Worm (Caenorhabditis elegans): ENCODE results near the gene com-1.
A peak's percentile ranks its signal among the peaks of the same experiment; 100 is the strongest.

The com-1 gene

ce11 chrIII:10881996-10882395 is 14.2 kb upstream of the com-1 start (continued):
- peak; percentile 79 for TF ChIP-seq swsn-7 (tag; optimal IDR thresholded peaks at IDR 0.05)
- TF ChIP-seq Y116A8C.19 (tag; optimal IDR thresholded peaks at IDR 0.05; ENCODE audit: borderline replicate concordance), result no peak
- TF ChIP-seq tlp-1 (tag; optimal IDR thresholded peaks at IDR 0.05), result no peak

DNA sequence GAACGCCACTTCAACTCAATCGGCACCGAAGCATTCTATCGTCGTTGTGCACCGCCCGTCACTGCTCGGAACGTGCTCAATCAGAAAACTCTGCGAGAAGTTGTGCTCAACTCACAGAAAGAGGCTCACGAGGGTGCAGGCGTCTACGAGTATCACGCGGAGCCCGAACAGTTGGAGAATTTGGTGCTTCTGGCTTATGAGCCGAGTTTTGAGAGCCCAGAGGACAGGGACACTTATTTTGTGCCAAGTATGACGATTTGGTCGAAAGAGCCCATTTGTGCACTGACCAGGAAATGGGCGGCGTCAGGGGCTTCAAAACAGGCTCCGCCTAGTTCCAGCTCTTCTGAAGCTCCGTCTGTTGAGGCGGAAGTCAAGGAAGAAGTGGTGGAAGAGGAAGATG is 7.3 kb upstream of the com-1 start:
- TF ChIP-seq mef-2 (tag; optimal IDR thresholded peaks at IDR 0.05) (no peak), fkh-8 (tag; optimal IDR thresholded peaks at IDR 0.05) (no peak), fkh-4 (tag; optimal IDR thresholded peaks at IDR 0.05; ENCODE audit: borderline replicate concordance) (no peak), egl-27 (tag; optimal IDR thresholded peaks at IDR 0.05) (no peak), irx-1 (tag; optimal IDR thresholded peaks at IDR 0.05) (no peak)

DNA sequence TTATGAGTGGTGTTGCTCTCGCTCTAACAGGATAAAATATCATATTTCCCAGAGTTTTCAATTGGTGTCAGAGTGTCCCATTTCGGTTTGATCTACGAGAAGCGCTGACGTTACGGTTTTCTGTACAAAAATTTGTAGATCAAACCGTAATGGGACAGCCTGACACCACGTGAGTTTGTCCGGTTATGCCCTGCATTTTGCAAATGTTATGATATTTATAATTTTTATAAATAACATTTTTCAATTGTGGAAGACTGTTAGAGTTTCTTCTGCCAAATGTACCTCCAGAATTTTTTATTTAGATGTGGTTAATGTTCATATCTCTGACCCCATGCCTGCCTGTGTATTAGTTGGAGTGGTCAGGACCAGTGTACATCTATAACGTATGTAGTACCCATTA is 1.9 kb upstream of the com-1 start, which contains the start of gene fbxb-87:
Gene fbxb-87, plus strand, starts transcription at position 301 of the 400 bp plus-strand sequence.
- no peak for TF ChIP-seq rnt-1 (tag; optimal IDR thresholded peaks at IDR 0.05)
- no peak for TF ChIP-seq aha-1 (tag; optimal IDR thresholded peaks at IDR 0.05)
- TF ChIP-seq unc-130 (tag; optimal IDR thresholded peaks at IDR 0.05), result no peak
- TF ChIP-seq blmp-1 (tag; optimal IDR thresholded peaks at IDR 0.05), result no peak
- no peak for TF ChIP-seq aly-2 (tag; optimal IDR thresholded peaks at IDR 0.05)
- TF ChIP-seq tbx-2 (tag; optimal IDR thresholded peaks at IDR 0.05), result no peak
- TF ChIP-seq egl-13 (tag; optimal IDR thresholded peaks at IDR 0.05), result no peak
- TF ChIP-seq pax-3 (tag; optimal IDR thresholded peaks at IDR 0.05), result no peak

ce11 chrIII:10902341-10902740 is 6.2 kb downstream of the com-1 start, which contains the start of gene unc-119:
Gene unc-119 (plus strand): TSS chrIII:10902641.
- TF ChIP-seq hpl-2 (GFP tag; optimal IDR thresholded peaks at IDR 0.05), result no peak
- no peak for TF ChIP-seq hlh-4 (tag; optimal IDR thresholded peaks at IDR 0.05)
- no peak for TF ChIP-seq fkh-4 (tag; optimal IDR thresholded peaks at IDR 0.05; ENCODE audit: borderline replicate concordance)
- TF ChIP-seq aly-2 (tag; optimal IDR thresholded peaks at IDR 0.05), result no peak
- TF ChIP-seq ztf-11 (tag; optimal IDR thresholded peaks at IDR 0.05), result no peak
- no peak for TF ChIP-seq nhr-71 (tag; optimal IDR thresholded peaks at IDR 0.05)
- TF ChIP-seq nhr-76 (tag; optimal IDR thresholded peaks at IDR 0.05), result no peak
- no peak for TF ChIP-seq nhr-237 (tag; optimal IDR thresholded peaks at IDR 0.05)
- no peak for TF ChIP-seq ztf-4 (tag; optimal IDR thresholded peaks at IDR 0.05)

DNA sequence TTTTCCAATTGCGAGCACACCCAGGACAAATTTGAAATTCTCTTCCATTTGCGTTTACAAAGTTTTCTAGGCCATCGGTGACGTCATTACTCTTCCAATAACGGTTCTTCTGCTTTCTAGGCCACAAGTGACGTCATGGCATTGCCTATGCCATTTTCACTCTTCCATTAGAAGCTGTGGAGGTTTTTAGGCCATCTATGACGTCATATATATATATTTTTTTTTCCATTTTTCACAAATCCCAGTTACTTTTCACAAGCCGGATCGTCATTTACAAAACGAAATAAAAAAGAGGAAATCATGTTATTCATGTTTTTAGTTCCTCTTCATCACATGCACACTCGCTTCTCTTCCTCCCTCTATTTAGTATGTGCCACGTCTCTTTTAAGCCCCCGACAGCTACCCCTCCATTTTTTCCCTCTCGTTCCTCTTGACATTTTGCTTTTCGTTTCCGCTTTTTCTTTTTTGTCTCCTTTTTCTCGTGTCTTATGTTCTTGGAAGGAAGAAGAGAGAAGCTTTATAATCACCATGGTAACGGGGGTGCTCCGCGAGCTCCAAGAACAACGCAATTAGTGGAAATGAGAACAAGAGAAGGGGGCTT is 6.9 kb downstream of the com-1 start:
- TF ChIP-seq dpl-1 (GFP tag; optimal IDR thresholded peaks at IDR 0.05), result no peak
- no peak for TF ChIP-seq unc-98 (GFP tag; IDR thresholded peaks at IDR 0.05)
- no peak for TF ChIP-seq aha-1 (tag; optimal IDR thresholded peaks at IDR 0.05)
- TF ChIP-seq mef-2 (tag; optimal IDR thresholded peaks at IDR 0.05), result no peak
- TF ChIP-seq sup-37 (GFP tag; optimal IDR thresholded peaks at IDR 0.05), result no peak
- TF ChIP-seq egl-27 (tag; optimal IDR thresholded peaks at IDR 0.05), result no peak
- TF ChIP-seq blmp-1 (tag; optimal IDR thresholded peaks at IDR 0.05), result no peak
- TF ChIP-seq ama-1 (optimal IDR thresholded peaks at IDR 0.05), result no peak
- no peak for TF ChIP-seq unc-30 (tag; optimal IDR thresholded peaks at IDR 0.05)
- peak; percentile 42 for TF ChIP-seq mep-1 (tag; optimal IDR thresholded peaks at IDR 0.05)
- TF ChIP-seq lin-13 (GFP tag; optimal IDR thresholded peaks at IDR 0.05), result no peak
- TF ChIP-seq lin-15B (tag; optimal IDR thresholded peaks at IDR 0.05), result no peak
- TF ChIP-seq Y116A8C.19 (tag; optimal IDR thresholded peaks at IDR 0.05; ENCODE audit: borderline replicate concordance), result no peak
- TF ChIP-seq zag-1 (tag; optimal IDR thresholded peaks at IDR 0.05), result no peak
- no peak for TF ChIP-seq nhr-84 (tag; optimal IDR thresholded peaks at IDR 0.05)
- no peak for TF ChIP-seq nhr-237 (tag; optimal IDR thresholded peaks at IDR 0.05)
- no peak for TF ChIP-seq ets-5 (GFP tag; IDR thresholded peaks at IDR 0.05)
- no peak for TF ChIP-seq ces-1 (GFP tag; optimal IDR thresholded peaks at IDR 0.05)
- TF ChIP-seq fos-1 (tag; optimal IDR thresholded peaks at IDR 0.05), result no peak
- no peak for TF ChIP-seq hlh-17 (GFP tag; optimal IDR thresholded peaks at IDR 0.05; ENCODE audit: borderline replicate concordance)
- TF ChIP-seq nhr-19 (GFP tag; conservative IDR thresholded peaks at IDR 0.05), result no peak
- TF ChIP-seq C16A3.4 (tag; optimal IDR thresholded peaks at IDR 0.05), result no peak
- peak; percentile 43 for TF ChIP-seq snu-23 (GFP tag; optimal IDR thresholded peaks at IDR 0.05)
- no peak for TF ChIP-seq unc-62 (GFP tag; optimal IDR thresholded peaks at IDR 0.05)
- TF ChIP-seq sox-4 (tag; optimal IDR thresholded peaks at IDR 0.05), result peak; percentile 43
- no peak for TF ChIP-seq ceh-8 (GFP tag; optimal IDR thresholded peaks at IDR 0.05)
- TF ChIP-seq tbx-2 (tag; optimal IDR thresholded peaks at IDR 0.05), result peak; percentile 8
- no peak for TF ChIP-seq irx-1 (tag; optimal IDR thresholded peaks at IDR 0.05)
- TF ChIP-seq lin-14 (GFP tag; optimal IDR thresholded peaks at IDR 0.05), result peak; percentile 79
- TF ChIP-seq egl-13 (tag; optimal IDR thresholded peaks at IDR 0.05), result peak; percentile 63
- no peak for TF ChIP-seq C34B4.2 (tag; optimal IDR thresholded peaks at IDR 0.05)
